Fruit fly (Drosophila melanogaster) whole organism, embryonic: ENCODE measurements around the gene flfl.

Source experiments
- Antp ChIP-seq: fragments of 200-800 bp; sonication (Bioruptor generic); optimal IDR thresholded peaks from 3 replicates; lab custom pipeline; 2016; ENCODE audit warnings: missing biosample characterization, missing genetic modification characterization
- Atf-2 ChIP-seq: fragments of 200-800 bp; sonication (Bioruptor generic); optimal IDR thresholded peaks from 2 replicates; lab custom pipeline; 2016; ENCODE audit warnings: missing biosample characterization, missing genetic modification characterization
- Atf6 ChIP-seq: fragments of 200-800 bp; sonication (Bioruptor generic); IDR thresholded peaks from 2 replicates; pipeline ENCODE4 v1.3.6; 2022; ENCODE audit warnings: missing biosample characterization, missing genetic modification characterization
- Bdp1 ChIP-seq: fragments of 200-800 bp; sonication (Bioruptor generic); optimal IDR thresholded peaks from 3 replicates; lab custom pipeline; 2016; ENCODE audit warnings: missing biosample characterization, missing genetic modification characterization
- CG11456 ChIP-seq: fragments of 200-800 bp; sonication (Bioruptor generic); IDR thresholded peaks from 3 replicates; pipeline ENCODE4 v1.3.6; 2022; ENCODE audit warnings: missing biosample characterization, missing genetic modification characterization
- CG12071 ChIP-seq: fragments of 200-800 bp; sonication (Bioruptor generic); optimal IDR thresholded peaks from 3 replicates; lab custom pipeline; 2018; ENCODE audit warnings: missing biosample characterization, mild to moderate bottlenecking, missing genetic modification characterization
- CG12104 ChIP-seq: fragments of 200-800 bp; sonication (Bioruptor generic); optimal IDR thresholded peaks from 3 replicates; lab custom pipeline; 2016; ENCODE audit warnings: missing biosample characterization, missing genetic modification characterization
- CG1529 ChIP-seq: fragments of 200-800 bp; sonication (Bioruptor generic); optimal IDR thresholded peaks from 3 replicates; lab custom pipeline; 2018; ENCODE audit warnings: missing biosample characterization, missing genetic modification characterization
- CG15601 ChIP-seq: fragments of 200-800 bp; sonication (Bioruptor generic); optimal IDR thresholded peaks from 3 replicates; lab custom pipeline; 2019; ENCODE audit warnings: missing biosample characterization, mild to moderate bottlenecking, missing genetic modification characterization, moderate library complexity
- CG17328 ChIP-seq: fragments of 200-800 bp; sonication (Bioruptor generic); IDR thresholded peaks from 2 replicates; pipeline ENCODE4 v1.3.6; 2022; ENCODE audit warnings: missing biosample characterization, missing genetic modification characterization
- CG17361 ChIP-seq: fragments of 200-800 bp; sonication (Bioruptor generic); IDR thresholded peaks from 3 replicates; pipeline ENCODE4 v1.3.6; 2022; ENCODE audit warnings: missing biosample characterization, missing genetic modification characterization
- CG3995 ChIP-seq: fragments of 200-800 bp; sonication (Bioruptor generic); optimal IDR thresholded peaks from 3 replicates; lab custom pipeline; 2016; ENCODE audit warnings: missing biosample characterization, missing genetic modification characterization
- CG4707 ChIP-seq: fragments of 200-800 bp; sonication (Bioruptor generic); optimal IDR thresholded peaks from 2 replicates; lab custom pipeline; 2018; ENCODE audit warnings: missing biosample characterization, mild to moderate bottlenecking, missing genetic modification characterization, moderate library complexity
- CG6854 ChIP-seq: fragments of 200-800 bp; sonication (Bioruptor generic); optimal IDR thresholded peaks from 3 replicates; lab custom pipeline; 2017; ENCODE audit warnings: missing biosample characterization, mild to moderate bottlenecking, missing genetic modification characterization
- CG9876 ChIP-seq: fragments of 200-800 bp; sonication (Bioruptor generic); optimal IDR thresholded peaks from 2 replicates; lab custom pipeline; 2016; ENCODE audit warnings: missing biosample characterization, missing genetic modification characterization
- D19A ChIP-seq: fragments of 200-800 bp; optimal IDR thresholded peaks from 3 replicates; lab custom pipeline; 2019; ENCODE audit warnings: missing biosample characterization, mild to moderate bottlenecking, missing genetic modification characterization, moderate library complexity
- Drgx ChIP-seq: fragments of 200-800 bp; sonication (Bioruptor generic); IDR thresholded peaks from 2 replicates; pipeline ENCODE4 v1.3.6; 2022; ENCODE audit warnings: missing biosample characterization, missing genetic modification characterization
- H2.0 ChIP-seq: fragments of 200-800 bp; sonication (Bioruptor generic); IDR thresholded peaks from 2 replicates; pipeline ENCODE4 v1.3.6; 2022; ENCODE audit warnings: missing biosample characterization, missing genetic modification characterization
- Kr ChIP-seq: fragments of 200-800 bp; sonication (Bioruptor generic); optimal IDR thresholded peaks from 2 replicates; lab custom pipeline; 2017; ENCODE audit warnings: missing biosample characterization, mild to moderate bottlenecking, missing genetic modification characterization
- NK7.1 ChIP-seq: fragments of 200-800 bp; sonication (Bioruptor generic); optimal IDR thresholded peaks from 3 replicates; lab custom pipeline; 2016; ENCODE audit warnings: missing biosample characterization, missing genetic modification characterization
- Rfx ChIP-seq: fragments of 200-800 bp; sonication (Bioruptor generic); IDR thresholded peaks from 2 replicates; pipeline ENCODE4 v1.3.6; 2022; ENCODE audit warnings: missing biosample characterization, missing genetic modification characterization
- Sin3A ChIP-seq: fragments of >200 bp; optimal IDR thresholded peaks from 2 replicates; lab custom pipeline; 2018
- Sox100B ChIP-seq: fragments of 200-800 bp; sonication (Bioruptor generic); optimal IDR thresholded peaks from 3 replicates; lab custom pipeline; 2018; ENCODE audit warnings: missing biosample characterization, mild to moderate bottlenecking, missing genetic modification characterization
- Taf1 ChIP-seq: fragments of 200-800 bp; sonication (Bioruptor generic); IDR thresholded peaks from 2 replicates; pipeline ENCODE4 v1.3.6; 2022; ENCODE audit warnings: missing biosample characterization, missing genetic modification characterization
- bcd ChIP-seq: fragments of 200-800 bp; sonication (Bioruptor generic); optimal IDR thresholded peaks from 2 replicates; lab custom pipeline; 2017; ENCODE audit warnings: missing biosample characterization, mild to moderate bottlenecking, missing genetic modification characterization
- bigmax ChIP-seq: fragments of 200-800 bp; sonication (Bioruptor generic); optimal IDR thresholded peaks from 2 replicates; lab custom pipeline; 2018; ENCODE audit warnings: missing biosample characterization, mild to moderate bottlenecking, missing genetic modification characterization
- btn ChIP-seq: fragments of 200-800 bp; sonication (Bioruptor generic); optimal IDR thresholded peaks from 2 replicates; lab custom pipeline; 2016; ENCODE audit warnings: missing biosample characterization, missing genetic modification characterization
- caup ChIP-seq: fragments of 200-800 bp; sonication (Bioruptor generic); optimal IDR thresholded peaks from 3 replicates; lab custom pipeline; 2017; ENCODE audit warnings: missing biosample characterization, mild to moderate bottlenecking, missing genetic modification characterization, moderate library complexity; ENCODE audit not compliant: severe bottlenecking
- dan ChIP-seq: fragments of 200-800 bp; sonication (Bioruptor generic); IDR thresholded peaks from 2 replicates; pipeline ENCODE4 v1.3.6; 2022; ENCODE audit warnings: missing biosample characterization, missing genetic modification characterization
- danr ChIP-seq: fragments of 200-800 bp; sonication (Bioruptor generic); IDR thresholded peaks from 2 replicates; pipeline ENCODE4 v1.3.6; 2022; ENCODE audit warnings: missing biosample characterization, missing genetic modification characterization
- fru ChIP-seq: fragments of >200 bp; optimal IDR thresholded peaks from 2 replicates; lab custom pipeline; 2017
- gcm ChIP-seq: fragments of 200-800 bp; sonication (Bioruptor generic); optimal IDR thresholded peaks from 2 replicates; lab custom pipeline; 2019; ENCODE audit warnings: missing biosample characterization, mild to moderate bottlenecking, missing genetic modification characterization, moderate library complexity
- gfzf ChIP-seq: fragments of 200-800 bp; sonication (Bioruptor generic); optimal IDR thresholded peaks from 2 replicates; lab custom pipeline; 2016; ENCODE audit warnings: missing biosample characterization, mild to moderate bottlenecking, missing genetic modification characterization, moderate library complexity
- grau ChIP-seq: fragments of 200-800 bp; optimal IDR thresholded peaks from 3 replicates; lab custom pipeline; 2019; ENCODE audit warnings: missing biosample characterization, mild to moderate bottlenecking, missing genetic modification characterization, moderate library complexity
- gsb-n ChIP-seq: fragments of 200-800 bp; sonication (Bioruptor generic); optimal IDR thresholded peaks from 3 replicates; lab custom pipeline; 2018; ENCODE audit warnings: missing biosample characterization, mild to moderate bottlenecking, missing genetic modification characterization
- nmo ChIP-seq: fragments of 200-800 bp; sonication (Bioruptor generic); optimal IDR thresholded peaks from 2 replicates; lab custom pipeline; 2018; ENCODE audit warnings: missing biosample characterization, mild to moderate bottlenecking, missing genetic modification characterization, moderate library complexity
- oc ChIP-seq: fragments of 200-800 bp; sonication (Bioruptor generic); optimal IDR thresholded peaks from 2 replicates; lab custom pipeline; 2018; ENCODE audit warnings: missing biosample characterization, mild to moderate bottlenecking, missing genetic modification characterization, moderate library complexity
- pan ChIP-seq, 4 experiments: fragments of >200 bp in 3 of 4; fragments of 200-800 bp in 1 of 4; sonication (Bioruptor generic) in 1 of 4; optimal IDR thresholded peaks in 3 of 4; IDR thresholded peaks in 1 of 4; 2 replicates each; pipeline versions ENCODE4 v1.3.6 to Lab custom; 2017 to 2022; ENCODE audit warnings: missing biosample characterization in 2 of 4, missing genetic modification characterization in 2 of 4, mixed read lengths in 1 of 4
- ranshi ChIP-seq: fragments of 200-800 bp; sonication (Bioruptor generic); IDR thresholded peaks from 2 replicates; pipeline ENCODE4 v1.3.6; 2022; ENCODE audit warnings: missing biosample characterization, missing genetic modification characterization
- row ChIP-seq: fragments of 200-800 bp; sonication (Bioruptor generic); IDR thresholded peaks from 3 replicates; pipeline ENCODE4 v1.3.6; 2022; ENCODE audit warnings: missing biosample characterization, missing genetic modification characterization
- schlank ChIP-seq: fragments of 200-800 bp; sonication (Bioruptor generic); optimal IDR thresholded peaks from 2 replicates; lab custom pipeline; 2018; ENCODE audit warnings: missing biosample characterization, mild to moderate bottlenecking, missing genetic modification characterization
- sd ChIP-seq: fragments of 200-800 bp; sonication (Bioruptor generic); optimal IDR thresholded peaks from 3 replicates; lab custom pipeline; 2018; ENCODE audit warnings: missing biosample characterization, mild to moderate bottlenecking, missing genetic modification characterization, moderate library complexity
- sens ChIP-seq: fragments of 200-800 bp; sonication (Bioruptor generic); peaks from one replicate; lab custom pipeline; 2016; ENCODE audit warnings: missing biosample characterization, missing genetic modification characterization
- sim ChIP-seq: fragments of 200-800 bp; sonication (Bioruptor generic); IDR thresholded peaks from 2 replicates; pipeline ENCODE4 v1.3.6; 2022; ENCODE audit warnings: missing biosample characterization, missing genetic modification characterization
- sisA ChIP-seq: fragments of 200-800 bp; sonication (Bioruptor generic); IDR thresholded peaks from 2 replicates; pipeline ENCODE4 v1.3.6; 2022; ENCODE audit warnings: missing biosample characterization, missing genetic modification characterization
- slbo ChIP-seq: fragments of 200-800 bp; sonication (Bioruptor generic); IDR thresholded peaks from 2 replicates; pipeline ENCODE4 v1.3.6; 2022; ENCODE audit warnings: missing biosample characterization, missing genetic modification characterization
- slou ChIP-seq: fragments of 200-800 bp; sonication (Bioruptor generic); optimal IDR thresholded peaks from 3 replicates; lab custom pipeline; 2016; ENCODE audit warnings: missing biosample characterization, missing genetic modification characterization
- sqz ChIP-seq: fragments of 200-800 bp; sonication (Bioruptor generic); optimal IDR thresholded peaks from 3 replicates; lab custom pipeline; 2018; ENCODE audit warnings: missing biosample characterization, mild to moderate bottlenecking, missing genetic modification characterization
- sug ChIP-seq: fragments of 200-800 bp; optimal IDR thresholded peaks from 2 replicates; lab custom pipeline; 2019; ENCODE audit warnings: missing biosample characterization, mild to moderate bottlenecking, missing genetic modification characterization, moderate library complexity
- tio ChIP-seq: fragments of 200-800 bp; sonication (Bioruptor generic); optimal IDR thresholded peaks from 2 replicates; lab custom pipeline; 2017; ENCODE audit warnings: missing biosample characterization, missing genetic modification characterization, inconsistent platforms
- usp ChIP-seq: fragments of >200 bp; optimal IDR thresholded peaks from 2 replicates; lab custom pipeline; 2017; ENCODE audit warnings: missing biosample characterization, missing genetic modification characterization
- wdn ChIP-seq: fragments of 200-800 bp; sonication (Bioruptor generic); IDR thresholded peaks from 2 replicates; pipeline ENCODE4 v1.3.6; 2022; ENCODE audit warnings: missing biosample characterization, missing genetic modification characterization
- zen ChIP-seq: fragments of 200-800 bp; sonication (Bioruptor generic); optimal IDR thresholded peaks from 3 replicates; lab custom pipeline; 2018; ENCODE audit warnings: missing biosample characterization, mild to moderate bottlenecking, missing genetic modification characterization, moderate library complexity

Gene flfl

dm6 chr3R:13713541-13713940 lies 29.8 kb downstream of the flfl start (continued):
- TF ChIP-seq bcd: no peak
- no peak for TF ChIP-seq Atf-2 (GFP tag; lab: Kevin White, UChicago)
- TF ChIP-seq CG17361: peak; percentile 50; the same call in 2 of the 3 replicates
- no peak for TF ChIP-seq H2.0 (GFP tag; lab: Robert Waterston, UW)
- peak; percentile 46 for TF ChIP-seq zen
- TF ChIP-seq gsb-n: peak; percentile 58
- no peak for TF ChIP-seq CG6854 (GFP tag; lab: Kevin White, UChicago)
- no peak for TF ChIP-seq dan (GFP tag; lab: Robert Waterston, UW)
- no peak for TF ChIP-seq NK7.1
- TF ChIP-seq CG15601: peak; percentile 56
- TF ChIP-seq Rfx (GFP tag; lab: Robert Waterston, UW): no peak
- peak; percentile 50 for TF ChIP-seq nmo (GFP tag; lab: Kevin White, UChicago)
- TF ChIP-seq ranshi (GFP tag; lab: Robert Waterston, UW): no peak
- peak; percentile 71 for TF ChIP-seq Sox100B (GFP tag; lab: Kevin White, UChicago)
- TF ChIP-seq schlank (tag; lab: Kevin White, UChicago): no peak
- no peak for TF ChIP-seq usp (GFP tag; lab: Kevin White, UChicago)
- TF ChIP-seq oc (tag; lab: Kevin White, UChicago): peak; percentile 0
- no peak for TF ChIP-seq Bdp1 (GFP tag; lab: Kevin White, UChicago)
- TF ChIP-seq Kr (GFP tag; lab: Kevin White, UChicago): no peak
- TF ChIP-seq sqz: no peak
- TF ChIP-seq row (GFP tag; lab: Robert Waterston, UW): peak; percentile 59
- no peak for TF ChIP-seq pan (optimal IDR thresholded peaks at IDR 0.05; lab: Kevin White, UChicago)
- no peak for TF ChIP-seq pan (GFP tag; optimal IDR thresholded peaks at IDR 0.05 in 1 of 2, IDR thresholded peaks at IDR 0.05 in 1 of 2)
- no peak for TF ChIP-seq Taf1 (GFP tag; lab: Robert Waterston, UW)
- peak; percentile 24 for TF ChIP-seq CG12104 (GFP tag; lab: Kevin White, UChicago)
- TF ChIP-seq btn: no peak
- no peak for TF ChIP-seq sug
- TF ChIP-seq gfzf (GFP tag; lab: Kevin White, UChicago): no peak
- peak; percentile 50 for TF ChIP-seq grau (tag; lab: Kevin White, UChicago)
- no peak for TF ChIP-seq CG3995 (GFP tag; lab: Kevin White, UChicago)
- TF ChIP-seq sim (GFP tag; lab: Robert Waterston, UW): no peak
- no peak; the same call in 1 of the 2 replicates for TF ChIP-seq sisA (GFP tag; lab: Robert Waterston, UW)
- no peak for TF ChIP-seq sens (GFP tag; lab: Kevin White, UChicago)
- TF ChIP-seq CG4707 (GFP tag; lab: Kevin White, UChicago): no peak
- TF ChIP-seq D19A (tag; lab: Kevin White, UChicago): peak; percentile 55
- peak; percentile 20 for TF ChIP-seq gcm (GFP tag; lab: Kevin White, UChicago)
- TF ChIP-seq bigmax: no peak
- TF ChIP-seq CG17328: 0 out of 2 replicates have a peak, but pooled peaks have one; percentile 14
- no peak for TF ChIP-seq Atf6 (GFP tag; lab: Robert Waterston, UW)
- 0 out of 2 replicates have a peak, but pooled peaks have one; percentile 7 for TF ChIP-seq danr
- TF ChIP-seq slou (GFP tag; lab: Kevin White, UChicago): no peak
- no peak for TF ChIP-seq Antp (GFP tag; lab: Kevin White, UChicago)
- TF ChIP-seq tio: peak; percentile 8
- peak; percentile 22 for TF ChIP-seq CG1529 (GFP tag; lab: Kevin White, UChicago)
- TF ChIP-seq CG12071 (GFP tag; lab: Kevin White, UChicago): no peak
- TF ChIP-seq CG9876 (GFP tag; lab: Kevin White, UChicago): no peak
- no peak for TF ChIP-seq wdn
- no peak for TF ChIP-seq caup (GFP tag; lab: Kevin White, UChicago)
- TF ChIP-seq Sin3A (lab: Kevin White, UChicago): no peak
- no peak for TF ChIP-seq fru (lab: Kevin White, UChicago)
- no peak for TF ChIP-seq slbo (GFP tag; lab: Robert Waterston, UW)
- TF ChIP-seq Drgx: peak; percentile 66
- TF ChIP-seq sd: no peak
- no peak for TF ChIP-seq CG11456
